Worm (Caenorhabditis elegans) whole organism, late embryonic: ENCODE data around the gene hsp-17.
"Not testable (repeated sequence)": the region's sequence is repeated elsewhere in the genome, so short reads cannot be mapped to it uniquely, and the experiment has no call there.

Experiments
- C08G9.2 ChIP-seq: sonication (generic microtip); optimal IDR thresholded peaks from 2 replicates; lab custom pipeline; 2016; ENCODE audit warnings: mild to moderate bottlenecking, missing genetic modification characterization, moderate library complexity, missing compliant biosample characterization
- C38D4.7 ChIP-seq: fragments of 200-800 bp; sonication (Bioruptor generic); optimal IDR thresholded peaks from 2 replicates; lab custom pipeline; 2018; ENCODE audit warnings: mild to moderate bottlenecking, missing genetic modification characterization, moderate library complexity, missing compliant biosample characterization
- F13H6.1 ChIP-seq: sonication (generic microtip); optimal IDR thresholded peaks from 2 replicates; lab custom pipeline; 2016; ENCODE audit warnings: missing genetic modification characterization, missing compliant biosample characterization
- K02D7.2 ChIP-seq: sonication (generic microtip); optimal IDR thresholded peaks from 2 replicates; lab custom pipeline; 2017; ENCODE audit warnings: mild to moderate bottlenecking, missing genetic modification characterization, missing compliant biosample characterization
- K09A11.1 ChIP-seq: sonication (generic microtip); optimal IDR thresholded peaks from 2 replicates; lab custom pipeline; 2017; ENCODE audit warnings: antibody characterized with exemption, mild to moderate bottlenecking, missing genetic modification characterization, missing compliant biosample characterization; ENCODE audit not compliant: insufficient read depth
- T23F11.4 ChIP-seq: fragments of 200-800 bp; sonication (Bioruptor generic); optimal IDR thresholded peaks from 2 replicates; lab custom pipeline; 2018; ENCODE audit warnings: mild to moderate bottlenecking, missing genetic modification characterization, missing compliant biosample characterization
- ahr-1 ChIP-seq: sonication (generic microtip); optimal IDR thresholded peaks from 2 replicates; lab custom pipeline; 2016; ENCODE audit warnings: missing genetic modification characterization, missing compliant biosample characterization
- ceh-18 ChIP-seq: sonication (generic microtip); optimal IDR thresholded peaks from 2 replicates; lab custom pipeline; 2016; ENCODE audit warnings: missing genetic modification characterization, missing compliant biosample characterization
- ceh-31 ChIP-seq: sonication (generic microtip); optimal IDR thresholded peaks from 2 replicates; lab custom pipeline; 2016; ENCODE audit warnings: missing genetic modification characterization, missing compliant biosample characterization
- ceh-34 ChIP-seq: sonication (generic microtip); optimal IDR thresholded peaks from 2 replicates; lab custom pipeline; 2016; ENCODE audit warnings: mild to moderate bottlenecking, missing genetic modification characterization, missing compliant biosample characterization
- ceh-45 ChIP-seq: fragments of 200-800 bp; sonication (Bioruptor generic); IDR thresholded peaks from 2 replicates; pipeline ENCODE4 v1.3.6; 2022; ENCODE audit warnings: missing genetic modification reagents, missing genetic modification characterization, missing compliant biosample characterization
- ceh-48 ChIP-seq: sonication (generic microtip); optimal IDR thresholded peaks from 2 replicates; lab custom pipeline; 2016; ENCODE audit warnings: missing genetic modification characterization, inconsistent platforms, missing compliant biosample characterization
- ceh-9 ChIP-seq: sonication (generic microtip); optimal IDR thresholded peaks from 2 replicates; lab custom pipeline; 2016; ENCODE audit warnings: mild to moderate bottlenecking, missing genetic modification characterization, inconsistent platforms, missing compliant biosample characterization
- che-1 ChIP-seq: sonication (generic microtip); optimal IDR thresholded peaks from 2 replicates; lab custom pipeline; 2016; ENCODE audit warnings: mild to moderate bottlenecking, missing genetic modification characterization, missing compliant biosample characterization
- dmd-4 ChIP-seq: sonication (generic microtip); optimal IDR thresholded peaks from 2 replicates; lab custom pipeline; 2016; ENCODE audit warnings: borderline replicate concordance, missing genetic modification characterization, missing compliant biosample characterization
- elt-2 ChIP-seq: sonication (generic microtip); optimal IDR thresholded peaks from 2 replicates; lab custom pipeline; 2016; ENCODE audit warnings: missing genetic modification reagents, missing genetic modification characterization, missing compliant biosample characterization
- elt-4 ChIP-seq: sonication (generic microtip); optimal IDR thresholded peaks from 2 replicates; lab custom pipeline; 2016; ENCODE audit warnings: missing genetic modification characterization, missing compliant biosample characterization
- ets-4 ChIP-seq: sonication (generic microtip); optimal IDR thresholded peaks from 2 replicates; lab custom pipeline; 2016; ENCODE audit warnings: missing genetic modification characterization, missing compliant biosample characterization
- eyg-1 ChIP-seq: sonication (generic microtip); optimal IDR thresholded peaks from 2 replicates; lab custom pipeline; 2016; ENCODE audit warnings: missing genotype, missing genetic modification characterization, missing compliant biosample characterization
- fax-1 ChIP-seq: sonication (generic microtip); optimal IDR thresholded peaks from 2 replicates; lab custom pipeline; 2016; ENCODE audit warnings: missing genotype, missing genetic modification characterization, missing compliant biosample characterization
- fkh-10 ChIP-seq: fragments of 150-350 bp; optimal IDR thresholded peaks from 2 replicates; lab custom pipeline; 2014; ENCODE audit warnings: missing biosample characterization, missing genetic modification reagents, missing genetic modification characterization
- fkh-6 ChIP-seq: sonication (generic microtip); optimal IDR thresholded peaks from 2 replicates; lab custom pipeline; 2016; ENCODE audit warnings: missing genetic modification characterization, missing compliant biosample characterization
- hlh-15 ChIP-seq: sonication (generic microtip); optimal IDR thresholded peaks from 2 replicates; lab custom pipeline; 2016; ENCODE audit warnings: missing genetic modification characterization, missing compliant biosample characterization
- hlh-30 ChIP-seq: sonication (generic microtip); optimal IDR thresholded peaks from 2 replicates; lab custom pipeline; 2017; ENCODE audit warnings: antibody characterized with exemption, missing genetic modification characterization, missing compliant biosample characterization; ENCODE audit not compliant: insufficient read depth
- lin-11 ChIP-seq: fragments of 200-800 bp; sonication (Bioruptor generic); optimal IDR thresholded peaks from 2 replicates; lab custom pipeline; 2018; ENCODE audit warnings: mild to moderate bottlenecking, missing genetic modification characterization, missing compliant biosample characterization
- nfya-1 ChIP-seq: sonication (generic microtip); optimal IDR thresholded peaks from 2 replicates; lab custom pipeline; 2017; ENCODE audit warnings: missing genetic modification characterization, mild to moderate bottlenecking, missing compliant biosample characterization, antibody characterized with exemption, moderate library complexity
- nhr-232 ChIP-seq: sonication (generic microtip); optimal IDR thresholded peaks from 2 replicates; lab custom pipeline; 2016; ENCODE audit warnings: missing genetic modification characterization, missing compliant biosample characterization
- odd-2 ChIP-seq: sonication (generic microtip); optimal IDR thresholded peaks from 2 replicates; lab custom pipeline; 2017; ENCODE audit warnings: antibody characterized with exemption, mild to moderate bottlenecking, missing genetic modification characterization, missing compliant biosample characterization
- pag-3 ChIP-seq: sonication (generic microtip); optimal IDR thresholded peaks from 2 replicates; lab custom pipeline; 2016; ENCODE audit warnings: missing compliant biosample characterization, missing genetic modification characterization, borderline replicate concordance
- pat-9 ChIP-seq: fragments of 200-800 bp; sonication (Bioruptor generic); optimal IDR thresholded peaks from 2 replicates; lab custom pipeline; 2018; ENCODE audit warnings: mild to moderate bottlenecking, missing genetic modification characterization, moderate library complexity, missing compliant biosample characterization
- pha-2 ChIP-seq: sonication (generic microtip); optimal IDR thresholded peaks from 2 replicates; lab custom pipeline; 2017; ENCODE audit warnings: mild to moderate bottlenecking, missing genetic modification characterization, missing compliant biosample characterization
- pha-4 ChIP-seq: fragments of 150-350 bp; optimal IDR thresholded peaks from 2 replicates; lab custom pipeline; 2018; ENCODE audit warnings: missing biosample characterization, missing genetic modification reagents, missing genetic modification characterization
- rnt-1 ChIP-seq: sonication (generic microtip); optimal IDR thresholded peaks from 2 replicates; lab custom pipeline; 2016; ENCODE audit warnings: missing genetic modification characterization, missing compliant biosample characterization
- sox-2 ChIP-seq: fragments of 200-800 bp; sonication (Bioruptor generic); IDR thresholded peaks from 2 replicates; pipeline ENCODE4 v1.3.6; 2022; ENCODE audit warnings: missing genetic modification reagents, missing genetic modification characterization, missing compliant biosample characterization
- sox-4 ChIP-seq: sonication (generic microtip); optimal IDR thresholded peaks from 2 replicates; lab custom pipeline; 2017; ENCODE audit warnings: mild to moderate bottlenecking, missing genetic modification characterization, inconsistent platforms, missing compliant biosample characterization
- syd-9 ChIP-seq: sonication (generic microtip); optimal IDR thresholded peaks from 2 replicates; lab custom pipeline; 2016; ENCODE audit warnings: mild to moderate bottlenecking, missing genetic modification characterization, moderate library complexity, missing compliant biosample characterization
- unc-55 ChIP-seq: sonication (generic microtip); optimal IDR thresholded peaks from 2 replicates; lab custom pipeline; 2017; ENCODE audit warnings: missing biosample characterization, missing genetic modification reagents, missing genetic modification characterization
- ztf-16 ChIP-seq: sonication (generic microtip); optimal IDR thresholded peaks from 2 replicates; lab custom pipeline; 2017; ENCODE audit warnings: missing genetic modification characterization, missing compliant biosample characterization

hsp-17 gene

ce11 chrV:8348959-8349389, 36.8 kb downstream of the hsp-17 start (continued):
- TF ChIP-seq ceh-18 (peak; percentile 62), dmd-4 (tag; lab: Kevin White, UChicago) (no peak), ceh-9 (no peak), syd-9 (no peak), fkh-10 (no peak), fkh-6 (tag; lab: Kevin White, UChicago) (no peak), elt-4 (no peak), rnt-1 (tag; lab: Kevin White, UChicago) (no peak), fax-1 (tag; lab: Kevin White, UChicago) (no peak), ceh-45 (GFP tag; lab: Robert Waterston, UW) (no peak), T23F11.4 (GFP tag; lab: Kevin White, UChicago) (no peak), F13H6.1 (tag; lab: Kevin White, UChicago) (no peak), C08G9.2 (peak; percentile 32), ets-4 (tag; lab: Kevin White, UChicago) (no peak), ceh-34 (tag; lab: Kevin White, UChicago) (no peak), pha-4 (no peak), nfya-1 (tag; lab: Kevin White, UChicago) (peak; percentile 42), ceh-31 (peak; percentile 0), C38D4.7 (GFP tag; lab: Kevin White, UChicago) (no peak), hlh-15 (tag; lab: Kevin White, UChicago) (no peak), unc-55 (GFP tag; lab: Kevin White, UChicago) (peak; percentile 15), odd-2 (tag; lab: Kevin White, UChicago) (no peak), hlh-30 (tag; lab: Kevin White, UChicago) (no peak), pha-2 (tag; lab: Kevin White, UChicago) (no peak), pat-9 (no peak), ahr-1 (tag; lab: Kevin White, UChicago) (no peak), ztf-16 (no peak), che-1 (tag; lab: Kevin White, UChicago) (no peak), K02D7.2 (no peak), K09A11.1 (tag; lab: Kevin White, UChicago) (no peak)

DNA sequence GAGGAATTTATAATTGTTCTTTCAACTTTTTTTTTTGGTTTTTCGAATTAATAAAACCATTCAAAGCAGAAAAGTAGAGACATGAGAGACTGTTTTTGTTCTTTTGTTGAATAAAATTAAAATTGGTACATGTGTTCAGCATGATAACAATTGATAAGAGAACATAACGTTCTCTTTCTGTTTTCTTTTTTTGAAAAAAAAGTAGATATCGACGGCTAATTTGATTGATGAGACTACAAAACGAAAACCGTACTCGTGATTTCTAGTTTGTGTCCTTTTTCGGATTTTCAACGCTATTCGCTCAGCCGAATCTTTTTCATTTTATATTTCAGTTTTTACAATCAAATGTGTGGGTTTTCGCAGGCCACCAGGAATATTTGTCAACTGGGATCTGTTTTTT, 40.3 kb downstream of the hsp-17 start, which contains the start of gene C08D8.1:
C08D8.1 (plus strand) TSS at position 324 of the 400 bp plus-strand sequence.
- TF ChIP-seq pat-9 (no peak), eyg-1 (tag; lab: Kevin White, UChicago) (no peak), elt-4 (no peak), sox-4 (tag; lab: Kevin White, UChicago) (no peak), T23F11.4 (GFP tag; lab: Kevin White, UChicago) (no peak), sox-2 (GFP tag; lab: Robert Waterston, UW) (no peak), lin-11 (no peak), elt-2 (tag; lab: Kevin White, UChicago) (no peak)

ce11 chrV:8342416-8342815, 43.3 kb downstream of the hsp-17 start:
- TF ChIP-seq pag-3 (tag; lab: Kevin White, UChicago) (no peak), sox-4 (tag; lab: Kevin White, UChicago) (no peak), ceh-48 (tag; lab: Kevin White, UChicago) (no peak), K09A11.1 (tag; lab: Kevin White, UChicago) (no peak), eyg-1 (tag; lab: Kevin White, UChicago) (no peak), ahr-1 (tag; lab: Kevin White, UChicago) (no peak)

DNA sequence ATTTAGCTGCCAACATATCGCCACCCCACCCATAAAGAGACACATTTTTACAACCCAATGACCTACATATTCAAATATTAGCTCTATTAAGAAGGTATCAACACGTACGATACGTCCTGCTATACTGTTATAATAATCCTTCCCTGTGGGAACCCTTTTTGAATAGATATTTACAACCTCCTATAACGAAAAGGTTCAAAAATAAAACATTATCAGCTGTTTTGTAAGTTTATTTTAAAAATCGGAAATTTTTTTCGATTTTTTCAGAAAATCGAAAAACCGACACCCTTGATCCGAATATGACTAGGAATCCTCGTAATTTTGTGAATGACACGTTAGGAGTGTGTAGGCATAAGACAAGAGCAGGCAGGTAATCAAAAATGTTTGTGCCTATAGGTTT, 44.8 kb downstream of the hsp-17 start, which contains the start of gene C08D8.7:
C08D8.7 (plus strand) TSS at position 301 of the 400 bp plus-strand sequence.
- TF ChIP-seq C38D4.7 (GFP tag; lab: Kevin White, UChicago); fkh-6 (tag; lab: Kevin White, UChicago); nhr-232: not testable (repeated sequence)
